Worm (Caenorhabditis elegans): ENCODE results near the gene col-108.

Gene col-108

ce11 chrIV:1768288-1768687 lies at the start of gene col-108:
Gene col-108, plus strand, starts transcription at chrIV:1768588.
- no peak for TF ChIP-seq unc-62 (GFP tag; optimal IDR thresholded peaks at IDR 0.05)

ce11 chrIV:1720474-1720873 lies 47.9 kb upstream of the col-108 start, which contains the start of gene epic-2:
Gene epic-2, plus strand, starts transcription at chrIV:1720790.
- no peak for TF ChIP-seq unc-62 (GFP tag; optimal IDR thresholded peaks at IDR 0.05)

- no peak for TF ChIP-seq unc-62 (GFP tag; optimal IDR thresholded peaks at IDR 0.05)
Observed at ce11 chrIV:1721610-1722009, 46.8 kb upstream of the col-108 start.

- no peak for TF ChIP-seq unc-62 (GFP tag; optimal IDR thresholded peaks at IDR 0.05)
Observed at ce11 chrIV:1722953-1723352, 45.4 kb upstream of the col-108 start.

ce11 chrIV:1724283-1724682 lies 44.1 kb upstream of the col-108 start, which contains the start of gene epic-3:
Gene epic-3, minus strand, starts transcription at chrIV:1724383.
- TF ChIP-seq unc-62 (GFP tag; optimal IDR thresholded peaks at IDR 0.05): no peak

ce11 chrIV:1725888-1726287 lies 42.5 kb upstream of the col-108 start, which contains the start of gene K08D12.8:
Gene K08D12.8, plus strand, starts transcription at chrIV:1726188.
- no peak for TF ChIP-seq unc-62 (GFP tag; optimal IDR thresholded peaks at IDR 0.05)

ce11 chrIV:1727538-1728072 lies 40.8 kb upstream of the col-108 start:
- no peak for TF ChIP-seq unc-62 (GFP tag; optimal IDR thresholded peaks at IDR 0.05)

ce11 chrIV:1738324-1738730 lies 30.1 kb upstream of the col-108 start:
- no peak for TF ChIP-seq unc-62 (GFP tag; optimal IDR thresholded peaks at IDR 0.05)

- no peak for TF ChIP-seq unc-62 (GFP tag; optimal IDR thresholded peaks at IDR 0.05)
Observed at ce11 chrIV:1738892-1739291, 29.5 kb upstream of the col-108 start.

- no peak for TF ChIP-seq unc-62 (GFP tag; optimal IDR thresholded peaks at IDR 0.05)
Observed at ce11 chrIV:1739366-1740104, 28.9 kb upstream of the col-108 start.

ce11 chrIV:1740105-1741023 lies 28.0 kb upstream of the col-108 start, which contains the start of gene ptpn-22:
Gene ptpn-22, minus strand, starts transcription at chrIV:1740262.
- no peak for TF ChIP-seq unc-62 (GFP tag; optimal IDR thresholded peaks at IDR 0.05)

ce11 chrIV:1745453-1746051 lies 22.8 kb upstream of the col-108 start, which contains the start of the genes Y41D4A.6 and Y41D4A.4:
Gene Y41D4A.6, minus strand, starts transcription at chrIV:1745503.
Gene Y41D4A.4, plus strand, starts transcription at chrIV:1746001.
- no peak for TF ChIP-seq unc-62 (GFP tag; optimal IDR thresholded peaks at IDR 0.05)

ce11 chrIV:1751243-1751642 lies 17.1 kb upstream of the col-108 start:
- no peak for TF ChIP-seq unc-62 (GFP tag; optimal IDR thresholded peaks at IDR 0.05)

ce11 chrIV:1752480-1752879 lies 15.9 kb upstream of the col-108 start:
- TF ChIP-seq unc-62 (GFP tag; optimal IDR thresholded peaks at IDR 0.05): no peak

- TF ChIP-seq unc-62 (GFP tag; optimal IDR thresholded peaks at IDR 0.05): no peak
Observed at ce11 chrIV:1753481-1753880, 14.9 kb upstream of the col-108 start, which contains the start of gene Y41D4A.3. Gene Y41D4A.3, plus strand, starts transcription at chrIV:1753781.

- TF ChIP-seq unc-62 (GFP tag; optimal IDR thresholded peaks at IDR 0.05): no peak
Observed at ce11 chrIV:1758595-1758994, 9.8 kb upstream of the col-108 start.
